Fruit fly (Drosophila melanogaster): ENCODE measurements around the gene CG10600.

The CG10600 gene

DNA sequence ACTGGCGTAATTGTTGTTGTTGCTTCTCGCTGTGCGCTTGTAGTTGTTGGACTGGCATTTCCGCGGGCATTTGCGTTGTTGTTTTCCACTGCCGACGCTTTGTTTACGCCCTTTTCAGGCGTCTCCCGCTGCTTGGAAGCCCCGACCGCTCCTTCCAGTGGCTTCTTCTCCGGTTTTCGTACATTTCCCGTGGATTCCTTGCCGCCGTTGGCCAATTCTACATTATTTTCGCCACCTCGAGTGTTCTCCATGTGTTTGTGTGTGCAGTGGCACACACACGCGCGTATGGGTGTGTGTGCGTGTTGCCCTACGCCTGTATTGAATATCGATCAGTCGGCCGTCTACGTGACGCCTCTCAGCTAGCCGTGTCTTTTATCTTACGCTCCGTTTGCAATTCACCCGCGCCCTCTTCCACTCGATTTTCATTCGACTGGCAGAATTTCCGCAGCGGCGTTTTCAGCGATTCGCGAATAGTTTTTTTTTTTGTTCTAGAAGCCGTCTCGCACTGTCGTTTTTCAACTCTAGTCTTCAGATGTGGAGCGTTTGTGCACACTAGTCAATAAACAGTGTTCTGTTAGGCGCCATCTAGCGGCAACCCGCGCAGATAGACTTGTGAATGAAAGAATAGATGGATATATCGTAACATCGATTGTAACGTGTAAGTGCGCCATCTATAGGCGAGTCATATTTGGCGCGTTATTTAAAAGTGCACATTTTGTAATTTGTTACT, at the start of gene CG10600 (continued):
- TF ChIP-seq Dbx (GFP tag; IDR thresholded peaks at IDR 0.05) = peak; percentile 87
- TF ChIP-seq ewg (GFP tag; optimal IDR thresholded peaks at IDR 0.05) = peak; percentile 62
- no peak for TF ChIP-seq aop (GFP tag; IDR thresholded peaks at IDR 0.05)
- TF ChIP-seq CG18011 (GFP tag; optimal IDR thresholded peaks at IDR 0.05) = peak; percentile 64
- TF ChIP-seq HHEX (GFP tag; optimal IDR thresholded peaks at IDR 0.05) = peak; percentile 77
- peak; percentile 67 for TF ChIP-seq slou (GFP tag; optimal IDR thresholded peaks at IDR 0.05)
- no peak for TF ChIP-seq jigr1 (GFP tag; IDR thresholded peaks at IDR 0.05)
- peak; percentile 87 for TF ChIP-seq CG4854 (GFP tag; optimal IDR thresholded peaks at IDR 0.05)
- no peak for TF ChIP-seq salm (tag; optimal IDR thresholded peaks at IDR 0.05)
- TF ChIP-seq tup (GFP tag; optimal IDR thresholded peaks at IDR 0.05) = peak; percentile 87
- TF ChIP-seq CG18619 (GFP tag; optimal IDR thresholded peaks at IDR 0.05) = peak; percentile 46
- TF ChIP-seq Bteb2 (GFP tag; optimal IDR thresholded peaks at IDR 0.05) = peak; percentile 80
- TF ChIP-seq Atf3 (GFP tag; optimal IDR thresholded peaks at IDR 0.05) = peak; percentile 84
- TF ChIP-seq fd3F (GFP tag; optimal IDR thresholded peaks at IDR 0.05) = peak; percentile 58
- TF ChIP-seq CG9437 (GFP tag; optimal IDR thresholded peaks at IDR 0.05) = peak; percentile 59
- TF ChIP-seq CG2129 (GFP tag; IDR thresholded peaks at IDR 0.05; ENCODE audit: partially characterized antibody) = peak; percentile 54
- TF ChIP-seq CG4282 (GFP tag; optimal IDR thresholded peaks at IDR 0.05) = peak; percentile 84
- no peak for TF ChIP-seq Oaz (GFP tag; IDR thresholded peaks at IDR 0.05)
- TF ChIP-seq ham (GFP tag; IDR thresholded peaks at IDR 0.05) = no peak
- TF ChIP-seq D19A (tag; optimal IDR thresholded peaks at IDR 0.05) = no peak
- TF ChIP-seq sim (GFP tag; IDR thresholded peaks at IDR 0.05) = no peak
- TF ChIP-seq Nf-YB (GFP tag; optimal IDR thresholded peaks at IDR 0.05) = peak; percentile 47
- TF ChIP-seq trem (tag; optimal IDR thresholded peaks at IDR 0.05) = peak; percentile 90
- TF ChIP-seq odd (GFP tag; optimal IDR thresholded peaks at IDR 0.05) = peak; percentile 36
- TF ChIP-seq Hr3 (GFP tag; optimal IDR thresholded peaks at IDR 0.05) = peak; percentile 81
- peak; percentile 91 for TF ChIP-seq CG42726 (GFP tag; IDR thresholded peaks at IDR 0.05; ENCODE audit: partially characterized antibody)
- TF ChIP-seq otp (GFP tag; IDR thresholded peaks at IDR 0.05) = peak; percentile 75; the same call in 2 of the 3 replicates
- peak; percentile 56 for TF ChIP-seq CG6813 (GFP tag; optimal IDR thresholded peaks at IDR 0.05)
- TF ChIP-seq vnd (GFP tag; IDR thresholded peaks at IDR 0.05; ENCODE audit: partially characterized antibody) = peak; percentile 58
- TF ChIP-seq br (optimal IDR thresholded peaks at IDR 0.05) = no peak
- peak; percentile 60 for TF ChIP-seq Rx (GFP tag; IDR thresholded peaks at IDR 0.05)
- TF ChIP-seq CG6854 (GFP tag; optimal IDR thresholded peaks at IDR 0.05) = no peak
- peak; percentile 65 for TF ChIP-seq unpg (GFP tag; optimal IDR thresholded peaks at IDR 0.05)
- peak; percentile 70 for TF ChIP-seq CG17359 (tag; optimal IDR thresholded peaks at IDR 0.05)
- peak; percentile 53; the same call in 1 of the 3 replicates for TF ChIP-seq H15 (GFP tag; IDR thresholded peaks at IDR 0.05)
- peak; percentile 78 for TF ChIP-seq zfh1 (GFP tag; IDR thresholded peaks at IDR 0.05)
- TF ChIP-seq CG9215 (GFP tag; IDR thresholded peaks at IDR 0.05) = peak; percentile 49; the same call in 1 of the 2 replicates
- no peak for TF ChIP-seq CG15011 (GFP tag; optimal IDR thresholded peaks at IDR 0.05)
- peak; percentile 49; the same call in 2 of the 3 replicates for TF ChIP-seq CG14050 (GFP tag; IDR thresholded peaks at IDR 0.05)
- TF ChIP-seq chinmo (GFP tag; IDR thresholded peaks at IDR 0.05; ENCODE audit: partially characterized antibody) = peak; percentile 93
- no peak for TF ChIP-seq sd (tag; optimal IDR thresholded peaks at IDR 0.05)
- TF ChIP-seq cas (GFP tag; IDR thresholded peaks at IDR 0.05) = peak; percentile 54; the same call in 1 of the 2 replicates
- TF ChIP-seq sens-2 (GFP tag; IDR thresholded peaks at IDR 0.05) = no peak
- peak; percentile 66 for TF ChIP-seq ssp (GFP tag; IDR thresholded peaks at IDR 0.05)
- TF ChIP-seq pfk (GFP tag; optimal IDR thresholded peaks at IDR 0.05) = peak; percentile 4
- peak; percentile 86 for TF ChIP-seq CG12942 (GFP tag; optimal IDR thresholded peaks at IDR 0.05)
- peak; percentile 93 for TF ChIP-seq CG2120 (GFP tag; optimal IDR thresholded peaks at IDR 0.05)
- no peak for TF ChIP-seq Lpt (GFP tag; optimal IDR thresholded peaks at IDR 0.05)
- no peak for TF ChIP-seq Hr78 (GFP tag; optimal IDR thresholded peaks at IDR 0.05)
- no peak for TF ChIP-seq hth (optimal IDR thresholded peaks at IDR 0.05)

Data from whole organism, embryonic.